Worm (Caenorhabditis elegans) whole organism, early embryonic: ENCODE data around the gene F17E9.16.

Experiments
- B0310.2 ChIP-seq: sonication (generic microtip); optimal IDR thresholded peaks from 2 replicates; lab custom pipeline; 2016; ENCODE audit warnings: mild to moderate bottlenecking, missing genetic modification characterization, missing compliant biosample characterization
- F13C5.2 ChIP-seq: sonication (generic microtip); optimal IDR thresholded peaks from 2 replicates; lab custom pipeline; 2017; ENCODE audit warnings: mild to moderate bottlenecking, missing genetic modification characterization, inconsistent platforms, missing compliant biosample characterization
- aly-1 ChIP-seq: sonication (generic microtip); optimal IDR thresholded peaks from 2 replicates; lab custom pipeline; 2016; ENCODE audit warnings: missing genetic modification characterization, missing compliant biosample characterization
- ama-1 ChIP-seq: fragments of 150-350 bp; optimal IDR thresholded peaks from 2 replicates; lab custom pipeline; 2014
- ceh-13 ChIP-seq: fragments of 200-800 bp; sonication (Bioruptor generic); optimal IDR thresholded peaks from 2 replicates; lab custom pipeline; 2018; ENCODE audit warnings: mild to moderate bottlenecking, missing genetic modification characterization, missing compliant biosample characterization
- ceh-36 ChIP-seq: sonication (generic microtip); optimal IDR thresholded peaks from 2 replicates; lab custom pipeline; 2016; ENCODE audit warnings: missing genetic modification characterization, inconsistent platforms, missing compliant biosample characterization
- ets-7 ChIP-seq: sonication (generic microtip); optimal IDR thresholded peaks from 2 replicates; lab custom pipeline; 2016; ENCODE audit warnings: missing genotype, missing genetic modification characterization, missing compliant biosample characterization
- flt-1 ChIP-seq: fragments of 200-800 bp; sonication (Bioruptor generic); IDR thresholded peaks from 2 replicates; pipeline ENCODE4 v1.3.6; 2022; ENCODE audit warnings: missing genetic modification characterization, missing compliant biosample characterization
- hmbx-1 ChIP-seq: sonication (generic microtip); optimal IDR thresholded peaks from 2 replicates; lab custom pipeline; 2016; ENCODE audit warnings: mild to moderate bottlenecking, missing genetic modification characterization, missing compliant biosample characterization
- hmg-4 ChIP-seq: fragments of 200-800 bp; sonication (Bioruptor generic); optimal IDR thresholded peaks from 2 replicates; lab custom pipeline; 2018; ENCODE audit warnings: mild to moderate bottlenecking, missing genetic modification characterization, missing compliant biosample characterization
- pes-1 ChIP-seq: fragments of 200-800 bp; sonication (Bioruptor generic); IDR thresholded peaks from 2 replicates; pipeline ENCODE4 v1.3.6; 2022; ENCODE audit warnings: missing genetic modification reagents, missing genetic modification characterization, missing compliant biosample characterization
- sea-1 ChIP-seq: fragments of 200-800 bp; sonication (Bioruptor generic); conservative IDR thresholded peaks from 2 replicates; pipeline ENCODE4 v1.3.6; 2022; ENCODE audit warnings: missing genetic modification characterization, missing compliant biosample characterization
- tbx-37 ChIP-seq: fragments of 200-800 bp; sonication (Bioruptor generic); conservative IDR thresholded peaks from 2 replicates; pipeline ENCODE4 v1.3.6; 2022; ENCODE audit warnings: missing genetic modification reagents, missing genetic modification characterization, missing compliant biosample characterization
- tra-4 ChIP-seq: sonication (generic microtip); optimal IDR thresholded peaks from 2 replicates; lab custom pipeline; 2017; ENCODE audit warnings: missing genetic modification characterization, missing compliant biosample characterization

DNA sequence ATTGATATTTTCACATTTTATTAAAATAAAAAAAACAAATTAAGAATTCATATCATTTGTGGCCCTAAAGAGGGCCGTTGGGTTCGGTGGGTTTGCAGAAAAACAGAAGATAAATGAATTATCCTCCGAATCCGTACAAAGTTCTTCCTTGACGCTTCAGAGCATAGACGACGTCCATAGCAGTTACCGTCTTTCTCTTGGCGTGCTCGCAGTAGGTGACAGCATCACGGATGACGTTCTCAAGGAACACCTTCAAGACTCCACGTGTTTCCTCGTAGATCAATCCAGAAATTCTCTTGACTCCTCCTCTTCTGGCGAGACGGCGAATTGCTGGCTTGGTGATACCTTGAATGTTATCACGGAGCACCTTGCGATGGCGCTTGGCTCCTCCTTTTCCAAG, 18.6 kb upstream of the F17E9.16 start:
- TF ChIP-seq ama-1 (lab: Kevin White, UChicago) = peak; percentile 97
- peak; percentile 47 for TF ChIP-seq aly-1 (tag; lab: Kevin White, UChicago)
- TF ChIP-seq hmbx-1 (tag; lab: Kevin White, UChicago) = no peak
- TF ChIP-seq B0310.2 (tag; lab: Kevin White, UChicago) = no peak
- no peak for TF ChIP-seq flt-1 (GFP tag; lab: Robert Waterston, UW)
- no peak for TF ChIP-seq F13C5.2 (tag; lab: Kevin White, UChicago)
- TF ChIP-seq sea-1 (GFP tag; lab: Robert Waterston, UW) = no peak
- no peak for TF ChIP-seq ets-7 (tag; lab: Kevin White, UChicago)
- TF ChIP-seq tra-4 (tag; lab: Kevin White, UChicago) = no peak
- TF ChIP-seq ceh-36 (tag; lab: Kevin White, UChicago) = no peak
- TF ChIP-seq hmg-4 (GFP tag; lab: Kevin White, UChicago) = no peak
- TF ChIP-seq tbx-37 = no peak
- TF ChIP-seq pes-1 (GFP tag; lab: Robert Waterston, UW) = no peak
- TF ChIP-seq ceh-13 = no peak
